Worm (Caenorhabditis elegans) whole organism, late embryonic: ENCODE results near the gene hrpk-2.

ENCODE experiments used
- C08G9.2 ChIP-seq: sonication (generic microtip); optimal IDR thresholded peaks from 2 replicates; lab custom pipeline; 2016; ENCODE audit warnings: mild to moderate bottlenecking, missing genetic modification characterization, moderate library complexity, missing compliant biosample characterization
- C38D4.7 ChIP-seq: fragments of 200-800 bp; sonication (Bioruptor generic); optimal IDR thresholded peaks from 2 replicates; lab custom pipeline; 2018; ENCODE audit warnings: mild to moderate bottlenecking, missing genetic modification characterization, moderate library complexity, missing compliant biosample characterization
- F13H6.1 ChIP-seq: sonication (generic microtip); optimal IDR thresholded peaks from 2 replicates; lab custom pipeline; 2016; ENCODE audit warnings: missing genetic modification characterization, missing compliant biosample characterization
- K02D7.2 ChIP-seq: sonication (generic microtip); optimal IDR thresholded peaks from 2 replicates; lab custom pipeline; 2017; ENCODE audit warnings: mild to moderate bottlenecking, missing genetic modification characterization, missing compliant biosample characterization
- K09A11.1 ChIP-seq: sonication (generic microtip); optimal IDR thresholded peaks from 2 replicates; lab custom pipeline; 2017; ENCODE audit warnings: antibody characterized with exemption, mild to moderate bottlenecking, missing genetic modification characterization, missing compliant biosample characterization; ENCODE audit not compliant: insufficient read depth
- T23F11.4 ChIP-seq: fragments of 200-800 bp; sonication (Bioruptor generic); optimal IDR thresholded peaks from 2 replicates; lab custom pipeline; 2018; ENCODE audit warnings: mild to moderate bottlenecking, missing genetic modification characterization, missing compliant biosample characterization
- Y22D7AL.16 ChIP-seq: sonication (generic microtip); optimal IDR thresholded peaks from 2 replicates; lab custom pipeline; 2016; ENCODE audit warnings: missing genetic modification characterization, missing compliant biosample characterization
- ceh-14 ChIP-seq: sonication (generic microtip); optimal IDR thresholded peaks from 2 replicates; lab custom pipeline; 2016; ENCODE audit warnings: missing genotype, missing genetic modification characterization, missing compliant biosample characterization
- ceh-18 ChIP-seq: sonication (generic microtip); optimal IDR thresholded peaks from 2 replicates; lab custom pipeline; 2016; ENCODE audit warnings: missing genetic modification characterization, missing compliant biosample characterization
- ceh-19 ChIP-seq: fragments of 200-800 bp; sonication (Bioruptor generic); optimal IDR thresholded peaks from 2 replicates; lab custom pipeline; 2018; ENCODE audit warnings: mild to moderate bottlenecking, missing genetic modification characterization, missing compliant biosample characterization
- ceh-24 ChIP-seq: sonication (generic microtip); optimal IDR thresholded peaks from 2 replicates; lab custom pipeline; 2016; ENCODE audit warnings: mild to moderate bottlenecking, missing genetic modification characterization, missing compliant biosample characterization
- ceh-34 ChIP-seq: sonication (generic microtip); optimal IDR thresholded peaks from 2 replicates; lab custom pipeline; 2016; ENCODE audit warnings: mild to moderate bottlenecking, missing genetic modification characterization, missing compliant biosample characterization
- ceh-48 ChIP-seq: sonication (generic microtip); optimal IDR thresholded peaks from 2 replicates; lab custom pipeline; 2016; ENCODE audit warnings: missing genetic modification characterization, inconsistent platforms, missing compliant biosample characterization
- ceh-6 ChIP-seq: fragments of 200-800 bp; sonication (Bioruptor generic); optimal IDR thresholded peaks from 2 replicates; lab custom pipeline; 2018; ENCODE audit warnings: mild to moderate bottlenecking, missing genetic modification characterization, missing compliant biosample characterization
- che-1 ChIP-seq: sonication (generic microtip); optimal IDR thresholded peaks from 2 replicates; lab custom pipeline; 2016; ENCODE audit warnings: mild to moderate bottlenecking, missing genetic modification characterization, missing compliant biosample characterization
- elt-2 ChIP-seq: sonication (generic microtip); optimal IDR thresholded peaks from 2 replicates; lab custom pipeline; 2016; ENCODE audit warnings: missing genetic modification reagents, missing genetic modification characterization, missing compliant biosample characterization
- elt-4 ChIP-seq: sonication (generic microtip); optimal IDR thresholded peaks from 2 replicates; lab custom pipeline; 2016; ENCODE audit warnings: missing genetic modification characterization, missing compliant biosample characterization
- fax-1 ChIP-seq: sonication (generic microtip); optimal IDR thresholded peaks from 2 replicates; lab custom pipeline; 2016; ENCODE audit warnings: missing genotype, missing genetic modification characterization, missing compliant biosample characterization
- gmeb-2 ChIP-seq: sonication (generic microtip); optimal IDR thresholded peaks from 2 replicates; lab custom pipeline; 2016; ENCODE audit warnings: missing genetic modification characterization, inconsistent platforms, missing compliant biosample characterization
- hlh-6 ChIP-seq: sonication (generic microtip); optimal IDR thresholded peaks from 2 replicates; lab custom pipeline; 2016; ENCODE audit warnings: missing genotype, missing genetic modification characterization, missing compliant biosample characterization
- hlh-8 ChIP-seq: sonication (generic microtip); optimal IDR thresholded peaks from 2 replicates; lab custom pipeline; 2016; ENCODE audit warnings: missing genotype, missing genetic modification characterization, missing compliant biosample characterization
- mec-3 ChIP-seq: sonication (generic microtip); optimal IDR thresholded peaks from 2 replicates; lab custom pipeline; 2016; ENCODE audit warnings: borderline replicate concordance, missing genetic modification characterization, missing compliant biosample characterization
- nfya-1 ChIP-seq: sonication (generic microtip); optimal IDR thresholded peaks from 2 replicates; lab custom pipeline; 2017; ENCODE audit warnings: missing genetic modification characterization, mild to moderate bottlenecking, missing compliant biosample characterization, antibody characterized with exemption, moderate library complexity
- nhr-232 ChIP-seq: sonication (generic microtip); optimal IDR thresholded peaks from 2 replicates; lab custom pipeline; 2016; ENCODE audit warnings: missing genetic modification characterization, missing compliant biosample characterization
- npax-4 ChIP-seq: sonication (generic microtip); optimal IDR thresholded peaks from 2 replicates; lab custom pipeline; 2016; ENCODE audit warnings: missing genetic modification characterization, missing compliant biosample characterization
- pax-1 ChIP-seq: fragments of 150-350 bp; optimal IDR thresholded peaks from 2 replicates; lab custom pipeline; 2014; ENCODE audit warnings: missing biosample characterization, missing genetic modification characterization
- pha-2 ChIP-seq: sonication (generic microtip); optimal IDR thresholded peaks from 2 replicates; lab custom pipeline; 2017; ENCODE audit warnings: mild to moderate bottlenecking, missing genetic modification characterization, missing compliant biosample characterization
- pqm-1 ChIP-seq: sonication (generic microtip); optimal IDR thresholded peaks from 2 replicates; lab custom pipeline; 2016; ENCODE audit warnings: missing genetic modification characterization, missing compliant biosample characterization
- pros-1 ChIP-seq: fragments of 150-350 bp; optimal IDR thresholded peaks from 2 replicates; lab custom pipeline; 2014; ENCODE audit warnings: missing biosample characterization, missing genetic modification reagents, missing genetic modification characterization
- ref-2 ChIP-seq: sonication (generic microtip); optimal IDR thresholded peaks from 2 replicates; lab custom pipeline; 2016; ENCODE audit warnings: missing genetic modification characterization, missing compliant biosample characterization
- sdc-2 ChIP-seq: sonication (generic microtip); optimal IDR thresholded peaks from 2 replicates; lab custom pipeline; 2016; ENCODE audit warnings: missing genotype, missing genetic modification characterization, missing compliant biosample characterization
- sox-2 ChIP-seq: fragments of 200-800 bp; sonication (Bioruptor generic); IDR thresholded peaks from 2 replicates; pipeline ENCODE4 v1.3.6; 2022; ENCODE audit warnings: missing genetic modification reagents, missing genetic modification characterization, missing compliant biosample characterization
- unc-86 ChIP-seq: sonication (generic microtip); optimal IDR thresholded peaks from 2 replicates; lab custom pipeline; 2016; ENCODE audit warnings: missing genetic modification characterization, missing compliant biosample characterization

Gene hrpk-2

DNA sequence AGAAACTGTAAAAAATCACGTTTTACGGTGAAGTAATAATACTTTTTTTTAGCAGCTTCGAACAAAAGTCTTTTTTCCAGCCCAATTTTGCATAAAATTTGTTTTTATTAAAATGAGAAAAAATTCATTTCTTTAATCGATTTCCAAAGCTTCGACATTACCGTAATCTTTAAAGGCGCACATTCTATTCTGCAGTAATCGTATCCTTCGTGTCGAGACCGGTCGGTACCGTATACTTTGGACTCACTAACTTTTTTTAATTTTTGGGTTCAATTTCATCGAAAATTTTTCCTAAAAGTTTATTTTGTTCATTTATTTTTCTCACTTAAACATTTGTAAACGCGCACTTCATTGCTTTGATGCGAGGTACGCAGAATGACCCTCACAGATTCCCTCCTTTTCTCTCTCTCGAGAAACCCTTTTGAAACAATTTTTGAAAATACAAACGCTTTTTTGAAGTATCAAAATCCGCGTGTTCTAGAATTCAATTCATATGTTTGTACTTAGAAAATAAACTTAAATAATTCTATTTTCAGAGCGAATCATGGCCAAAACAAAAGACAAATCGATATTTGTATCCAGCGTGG, at the start of gene hrpk-2:
hrpk-2 (plus strand) TSS at position 537 of the 587 bp plus-strand sequence.
- no peak for TF ChIP-seq ceh-24
- TF ChIP-seq K09A11.1 (tag; lab: Kevin White, UChicago), result no peak
- no peak for TF ChIP-seq ceh-6
- TF ChIP-seq elt-4, result no peak
- TF ChIP-seq ceh-14 (tag; lab: Kevin White, UChicago), result no peak
- no peak for TF ChIP-seq che-1 (tag; lab: Kevin White, UChicago)
- no peak for TF ChIP-seq T23F11.4 (GFP tag; lab: Kevin White, UChicago)
- no peak for TF ChIP-seq hlh-8 (tag; lab: Kevin White, UChicago)
- TF ChIP-seq nfya-1 (tag; lab: Kevin White, UChicago), result no peak
- no peak for TF ChIP-seq ceh-18 (tag; lab: Kevin White, UChicago)
- TF ChIP-seq ceh-48, result no peak
- TF ChIP-seq K02D7.2 (tag; lab: Kevin White, UChicago), result no peak
- TF ChIP-seq C38D4.7 (GFP tag; lab: Kevin White, UChicago), result no peak
- TF ChIP-seq npax-4 (tag; lab: Kevin White, UChicago), result no peak
- TF ChIP-seq unc-86 (tag; lab: Kevin White, UChicago), result no peak

DNA sequence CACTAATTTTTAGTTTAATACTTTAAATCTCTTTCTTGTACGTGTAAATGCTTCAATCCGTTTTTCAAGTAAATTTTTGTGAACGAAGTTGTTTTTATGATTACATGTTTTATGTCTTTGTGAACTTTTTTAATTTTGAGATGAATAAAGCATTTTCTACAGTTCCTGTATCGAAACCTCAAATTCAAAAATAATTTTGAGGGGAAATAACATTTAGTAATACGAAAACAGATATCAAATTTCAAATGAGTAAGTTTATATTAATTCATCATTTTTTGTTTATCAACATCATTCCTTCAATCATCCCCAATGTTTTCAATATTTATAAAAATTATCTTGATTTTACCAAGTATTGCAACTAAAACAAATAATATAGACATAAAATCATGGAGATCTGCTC, 49.4 kb upstream of the hrpk-2 start, which contains the start of gene C29E4.10:
C29E4.10 (plus strand) TSS at position 301 of the 400 bp plus-strand sequence.
- TF ChIP-seq pros-1 (tag; lab: Kevin White, UChicago) (no peak), pha-2 (tag; lab: Kevin White, UChicago) (no peak), ceh-34 (tag; lab: Kevin White, UChicago) (no peak), pax-1 (no peak), gmeb-2 (tag; lab: Kevin White, UChicago) (no peak), ceh-18 (tag; lab: Kevin White, UChicago) (no peak), ref-2 (no peak), ceh-24 (no peak), hlh-6 (tag; lab: Kevin White, UChicago) (no peak), F13H6.1 (no peak), pqm-1 (tag; lab: Kevin White, UChicago) (no peak), ceh-14 (tag; lab: Kevin White, UChicago) (no peak), mec-3 (tag; lab: Kevin White, UChicago) (no peak), Y22D7AL.16 (no peak)

ce11 chrIII:7940819-7941218, 46.1 kb upstream of the hrpk-2 start, which contains the start of gene C29E4.12:
Gene C29E4.12, plus strand, starts transcription at chrIII:7941151.
- TF ChIP-seq pax-1 (no peak), nfya-1 (tag; lab: Kevin White, UChicago) (peak; percentile 56)

DNA sequence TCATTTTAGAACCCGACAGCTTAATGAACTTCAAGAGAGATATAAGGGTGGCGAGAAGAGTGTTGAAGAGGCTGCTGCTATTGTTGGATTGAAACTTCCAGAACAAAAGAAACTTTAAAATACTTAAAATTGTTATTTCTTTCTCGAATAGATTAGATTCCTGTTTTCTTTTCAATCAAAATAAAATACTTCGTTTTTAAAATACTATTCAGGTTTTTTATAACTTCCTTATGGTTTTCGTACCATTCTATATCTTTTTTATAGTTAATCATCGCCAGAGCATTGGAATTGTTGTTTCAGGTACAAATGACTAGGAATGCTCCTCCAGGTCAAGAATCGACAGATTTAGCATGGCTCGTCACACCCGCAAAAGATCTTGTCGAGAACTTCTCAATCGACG, 45.5 kb upstream of the hrpk-2 start, which contains the start of gene kle-2:
kle-2 (plus strand) TSS at position 301 of the 400 bp plus-strand sequence.
- TF ChIP-seq elt-2 (tag; lab: Kevin White, UChicago) (no peak), ceh-6 (no peak), ceh-18 (tag; lab: Kevin White, UChicago) (no peak), C08G9.2 (tag; lab: Kevin White, UChicago) (no peak), ceh-19 (GFP tag; lab: Kevin White, UChicago) (no peak), sox-2 (GFP tag; lab: Robert Waterston, UW) (no peak), sdc-2 (tag; lab: Kevin White, UChicago) (no peak), K02D7.2 (tag; lab: Kevin White, UChicago) (no peak), nhr-232 (tag; lab: Kevin White, UChicago) (no peak), gmeb-2 (tag; lab: Kevin White, UChicago) (no peak), fax-1 (tag; lab: Kevin White, UChicago) (no peak)
